Fruit fly (Drosophila melanogaster) whole organism, embryonic: ENCODE data around the gene Sgsf.
A peak's percentile ranks its signal among the peaks of the same experiment; 100 is the strongest.

Experiments
- Awh ChIP-seq: fragments of 200-800 bp; sonication (Bioruptor generic); IDR thresholded peaks from 2 replicates; pipeline ENCODE4, ENCODE4 v1.3.6; 2022; ENCODE audit warnings: missing biosample characterization, missing genetic modification characterization
- Bdp1 ChIP-seq: fragments of 200-800 bp; sonication (Bioruptor generic); optimal IDR thresholded peaks from 3 replicates; lab custom pipeline; 2016; ENCODE audit warnings: missing biosample characterization, missing genetic modification characterization
- C15 ChIP-seq: fragments of 200-800 bp; sonication (Bioruptor generic); IDR thresholded peaks from 3 replicates; pipeline ENCODE4 v1.3.6; 2022; ENCODE audit warnings: missing biosample characterization, missing genetic modification characterization
- CG11504 ChIP-seq: fragments of 200-800 bp; sonication (Bioruptor generic); optimal IDR thresholded peaks from 3 replicates; lab custom pipeline; 2019; ENCODE audit warnings: missing biosample characterization, mild to moderate bottlenecking, missing genetic modification characterization, moderate library complexity
- CG1602 ChIP-seq: fragments of 200-800 bp; sonication (Bioruptor generic); optimal IDR thresholded peaks from 3 replicates; lab custom pipeline; 2016; ENCODE audit warnings: missing biosample characterization, missing genetic modification characterization
- CG3163 ChIP-seq: fragments of 200-800 bp; sonication (Bioruptor generic); optimal IDR thresholded peaks from 3 replicates; lab custom pipeline; 2016; ENCODE audit warnings: missing biosample characterization, missing genetic modification characterization
- CG9727 ChIP-seq: fragments of 200-800 bp; sonication (Bioruptor generic); optimal IDR thresholded peaks from 3 replicates; lab custom pipeline; 2017; ENCODE audit warnings: missing biosample characterization, mild to moderate bottlenecking, missing genetic modification characterization
- CG9797 ChIP-seq: fragments of 200-800 bp; sonication (Bioruptor generic); optimal IDR thresholded peaks from 3 replicates; lab custom pipeline; 2018; ENCODE audit warnings: missing biosample characterization, mild to moderate bottlenecking, missing genetic modification characterization
- CG9876 ChIP-seq: fragments of 200-800 bp; sonication (Bioruptor generic); optimal IDR thresholded peaks from 2 replicates; lab custom pipeline; 2016; ENCODE audit warnings: missing biosample characterization, missing genetic modification characterization
- CHES-1-like ChIP-seq: fragments of 200-800 bp; sonication (Bioruptor generic); optimal IDR thresholded peaks from 2 replicates; lab custom pipeline; 2016; ENCODE audit warnings: missing biosample characterization, missing genetic modification characterization
- Dll ChIP-seq: fragments of 200-800 bp; sonication (Bioruptor generic); IDR thresholded peaks from 4 replicates; pipeline ENCODE4 v1.3.6; 2022; ENCODE audit warnings: missing biosample characterization, missing genetic modification characterization; ENCODE audit not compliant: partially characterized antibody
- E2f2 ChIP-seq: fragments of 200-800 bp; sonication (Bioruptor generic); IDR thresholded peaks from 2 replicates; pipeline ENCODE4 v1.3.6; 2022; ENCODE audit warnings: missing biosample characterization, missing genetic modification characterization
- Mad ChIP-seq: fragments of 200-800 bp; sonication (Bioruptor generic); optimal IDR thresholded peaks from 2 replicates; lab custom pipeline; 2016; ENCODE audit warnings: missing biosample characterization, missing genetic modification characterization
- Pdp1 ChIP-seq, 2 experiments: fragments of 200-800 bp; sonication (Bioruptor generic); optimal IDR thresholded peaks; 3 replicates each; lab custom pipeline; 2016; ENCODE audit warnings: missing biosample characterization in 2 of 2, missing genetic modification characterization in 2 of 2, mild to moderate bottlenecking in 1 of 2, moderate library complexity in 1 of 2
- Trl ChIP-seq, 3 experiments: fragments of >200 bp in 2 of 3; fragments of 200-800 bp in 1 of 3; sonication (Bioruptor generic) in 1 of 3; optimal IDR thresholded peaks; 2 replicates in 1 of 3; 3 replicates in 2 of 3; lab custom pipeline; 2016 to 2017; ENCODE audit warnings: missing biosample characterization in 1 of 3, missing genetic modification characterization in 1 of 3
- ara ChIP-seq: fragments of 200-800 bp; sonication (Bioruptor generic); IDR thresholded peaks from 2 replicates; pipeline ENCODE4 v1.3.6; 2022; ENCODE audit warnings: missing biosample characterization, missing genetic modification characterization
- bsh ChIP-seq, 2 experiments: fragments of 200-800 bp; sonication (Bioruptor generic); optimal IDR thresholded peaks; 2 replicates each; lab custom pipeline; 2017 to 2018; ENCODE audit warnings: mild to moderate bottlenecking in 2 of 2, missing biosample characterization in 2 of 2, missing genetic modification characterization in 2 of 2, moderate library complexity in 1 of 2
- chinmo ChIP-seq: fragments of 200-800 bp; sonication (Bioruptor generic); IDR thresholded peaks from 4 replicates; pipeline ENCODE4 v1.3.6; 2022; ENCODE audit warnings: missing biosample characterization, missing genetic modification characterization; ENCODE audit not compliant: partially characterized antibody
- exex ChIP-seq: fragments of 200-800 bp; sonication (Bioruptor generic); optimal IDR thresholded peaks from 4 replicates; lab custom pipeline; 2018; ENCODE audit warnings: missing biosample characterization, mild to moderate bottlenecking, missing genetic modification characterization, moderate library complexity
- grn ChIP-seq: fragments of 200-800 bp; sonication (Bioruptor generic); optimal IDR thresholded peaks from 3 replicates; lab custom pipeline; 2017; ENCODE audit warnings: missing biosample characterization, missing genetic modification characterization
- gsb ChIP-seq: fragments of 200-800 bp; sonication (Bioruptor generic); IDR thresholded peaks from 2 replicates; pipeline ENCODE4 v1.3.6; 2022; ENCODE audit warnings: missing biosample characterization, missing genetic modification characterization
- hbn ChIP-seq: fragments of 200-800 bp; sonication (Bioruptor generic); IDR thresholded peaks from 2 replicates; pipeline ENCODE4 v1.3.6; 2022; ENCODE audit warnings: missing biosample characterization, missing genetic modification characterization; ENCODE audit not compliant: partially characterized antibody
- luna ChIP-seq: fragments of 200-800 bp; sonication (Bioruptor generic); optimal IDR thresholded peaks from 2 replicates; lab custom pipeline; 2016; ENCODE audit warnings: missing biosample characterization, missing genetic modification characterization
- mirr ChIP-seq: fragments of 200-800 bp; sonication (Bioruptor generic); optimal IDR thresholded peaks from 3 replicates; lab custom pipeline; 2018; ENCODE audit warnings: missing biosample characterization, mild to moderate bottlenecking, missing genetic modification characterization
- mld ChIP-seq: fragments of 200-800 bp; sonication (Bioruptor generic); IDR thresholded peaks from 3 replicates; pipeline ENCODE4 v1.3.6; 2022; ENCODE audit warnings: missing biosample characterization, missing genetic modification characterization; ENCODE audit not compliant: partially characterized antibody
- nmo ChIP-seq: fragments of 200-800 bp; sonication (Bioruptor generic); optimal IDR thresholded peaks from 2 replicates; lab custom pipeline; 2018; ENCODE audit warnings: missing biosample characterization, mild to moderate bottlenecking, missing genetic modification characterization, moderate library complexity
- p53 ChIP-seq: fragments of 200-800 bp; sonication (Bioruptor generic); optimal IDR thresholded peaks from 2 replicates; lab custom pipeline; 2016; ENCODE audit warnings: missing biosample characterization, missing genetic modification characterization
- pros ChIP-seq: fragments of 200-800 bp; sonication (Bioruptor generic); optimal IDR thresholded peaks from 3 replicates; lab custom pipeline; 2019; ENCODE audit warnings: missing biosample characterization, mild to moderate bottlenecking, missing genetic modification characterization, moderate library complexity
- sd ChIP-seq: fragments of 200-800 bp; sonication (Bioruptor generic); optimal IDR thresholded peaks from 3 replicates; lab custom pipeline; 2018; ENCODE audit warnings: missing biosample characterization, mild to moderate bottlenecking, missing genetic modification characterization, moderate library complexity
- seq ChIP-seq: fragments of 200-800 bp; sonication (Bioruptor generic); IDR thresholded peaks from 2 replicates; pipeline ENCODE4 v1.3.6; 2022; ENCODE audit warnings: missing biosample characterization, missing genetic modification characterization
- slbo ChIP-seq: fragments of 200-800 bp; sonication (Bioruptor generic); IDR thresholded peaks from 2 replicates; pipeline ENCODE4 v1.3.6; 2022; ENCODE audit warnings: missing biosample characterization, missing genetic modification characterization
- slou ChIP-seq: fragments of 200-800 bp; sonication (Bioruptor generic); optimal IDR thresholded peaks from 3 replicates; lab custom pipeline; 2016; ENCODE audit warnings: missing biosample characterization, missing genetic modification characterization
- so ChIP-seq: fragments of 200-800 bp; sonication (Bioruptor generic); IDR thresholded peaks from 3 replicates; pipeline ENCODE4 v1.3.6; 2022; ENCODE audit warnings: missing biosample characterization, missing genetic modification characterization
- stc ChIP-seq: fragments of 200-800 bp; sonication (Bioruptor generic); IDR thresholded peaks from 2 replicates; pipeline ENCODE4 v1.3.6; 2022; ENCODE audit warnings: missing biosample characterization, missing genetic modification characterization
- sug ChIP-seq: fragments of 200-800 bp; optimal IDR thresholded peaks from 2 replicates; lab custom pipeline; 2019; ENCODE audit warnings: missing biosample characterization, mild to moderate bottlenecking, missing genetic modification characterization, moderate library complexity
- wek ChIP-seq: fragments of 200-800 bp; sonication (Bioruptor generic); optimal IDR thresholded peaks from 3 replicates; lab custom pipeline; 2018; ENCODE audit warnings: missing biosample characterization, mild to moderate bottlenecking, missing genetic modification characterization, moderate library complexity
- yki ChIP-seq: fragments of >200 bp; optimal IDR thresholded peaks from 3 replicates; lab custom pipeline; 2018

Sgsf gene

dm6 chr3R:12363544-12363943 lies 22.1 kb downstream of the Sgsf start:
- TF ChIP-seq seq (GFP tag; lab: Robert Waterston, UW) (no peak), grn (peak; percentile 98)
- TF ChIP-seq, all 482 proteins: peak for 1

DNA sequence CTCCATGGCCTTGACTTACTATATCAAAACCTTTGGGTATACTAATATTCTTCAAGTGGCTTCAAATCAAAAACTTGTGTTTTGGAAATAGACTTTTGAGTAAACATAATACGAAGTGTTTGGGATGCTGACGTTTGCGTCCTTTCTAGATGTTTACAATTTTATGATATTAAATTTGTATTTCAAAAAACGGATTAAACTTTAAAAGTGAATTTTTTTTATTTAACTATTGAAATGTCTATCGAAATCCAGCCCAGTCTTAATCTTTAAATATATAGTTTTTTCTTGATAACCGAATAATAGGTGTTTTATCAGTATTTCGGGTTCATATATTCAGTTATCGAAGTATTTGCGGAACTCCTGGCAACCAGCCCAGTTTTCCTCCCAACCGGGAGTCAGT lies 23.1 kb downstream of the Sgsf start, which contains the start of gene Tim17a1:
Gene Tim17a1, minus strand, starts transcription at position 101 of the 400 bp plus-strand sequence.
- no peak for TF ChIP-seq CG9727 (GFP tag; lab: Kevin White, UChicago)
- TF ChIP-seq gsb (GFP tag; lab: Robert Waterston, UW) = no peak
- no peak for TF ChIP-seq yki (lab: Kevin White, UChicago)
- no peak for TF ChIP-seq Mad

DNA sequence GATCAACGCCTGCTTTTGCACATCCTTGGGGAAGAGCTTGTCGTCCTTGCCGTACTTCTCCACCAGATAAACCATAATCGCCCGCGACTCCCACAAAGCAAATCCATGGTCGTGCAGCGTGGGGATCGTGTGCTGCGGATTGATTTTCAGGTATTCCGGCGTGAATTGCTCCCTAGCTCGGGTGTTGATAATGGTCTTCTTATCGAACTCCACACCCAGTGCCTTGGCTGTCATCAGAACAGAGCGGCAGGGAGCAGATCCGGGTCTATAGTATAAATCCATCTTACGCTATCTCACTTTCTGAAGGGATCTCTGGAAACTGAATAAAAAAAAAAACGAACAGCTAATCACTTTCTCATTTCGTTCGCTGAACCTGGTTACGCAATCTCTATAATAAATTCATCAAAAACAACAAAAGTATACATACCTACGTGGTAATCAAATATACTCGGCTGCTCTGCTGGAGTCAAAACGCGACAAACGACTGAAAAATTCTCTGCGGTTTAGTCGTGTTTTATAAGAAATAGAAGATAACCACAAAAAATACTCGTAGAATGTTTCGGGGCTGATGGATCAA lies 23.9 kb downstream of the Sgsf start, which contains the start of gene GstD10:
Gene GstD10, minus strand, starts transcription at position 472 of the 577 bp plus-strand sequence.
- TF ChIP-seq nmo (GFP tag; lab: Kevin White, UChicago) (no peak), CG1602 (GFP tag; lab: Kevin White, UChicago) (no peak), Pdp1 (GFP tag; optimal IDR thresholded peaks at IDR 0.05; lab: Kevin White, UChicago) (peak in 1 of 2 experiments; percentile 79), so (no peak), slou (GFP tag; lab: Kevin White, UChicago) (no peak), Bdp1 (no peak), CHES-1-like (GFP tag; lab: Kevin White, UChicago) (no peak), chinmo (GFP tag; lab: Robert Waterston, UW) (0 out of 4 replicates have a peak, but pooled peaks have one; percentile 20), p53 (GFP tag; lab: Kevin White, UChicago) (no peak), stc (GFP tag; lab: Robert Waterston, UW) (no peak), Dll (no peak)
- TF ChIP-seq, all 482 proteins: peak for 2

- no peak for TF ChIP-seq slbo (GFP tag; lab: Robert Waterston, UW)
- TF ChIP-seq sd = peak; percentile 44
- peak; percentile 67 for TF ChIP-seq grn
- TF ChIP-seq Awh (GFP tag; lab: Robert Waterston, UW) = no peak
- TF ChIP-seq CG9797 (GFP tag; lab: Kevin White, UChicago) = no peak
- peak; percentile 56 for TF ChIP-seq mirr (GFP tag; lab: Kevin White, UChicago)
- peak; percentile 76 for TF ChIP-seq exex
- TF ChIP-seq luna (GFP tag; lab: Kevin White, UChicago) = no peak
- peak; percentile 93 for TF ChIP-seq sug (tag; lab: Kevin White, UChicago)
Observed at dm6 chr3R:12365887-12366286, 24.4 kb downstream of the Sgsf start.

DNA sequence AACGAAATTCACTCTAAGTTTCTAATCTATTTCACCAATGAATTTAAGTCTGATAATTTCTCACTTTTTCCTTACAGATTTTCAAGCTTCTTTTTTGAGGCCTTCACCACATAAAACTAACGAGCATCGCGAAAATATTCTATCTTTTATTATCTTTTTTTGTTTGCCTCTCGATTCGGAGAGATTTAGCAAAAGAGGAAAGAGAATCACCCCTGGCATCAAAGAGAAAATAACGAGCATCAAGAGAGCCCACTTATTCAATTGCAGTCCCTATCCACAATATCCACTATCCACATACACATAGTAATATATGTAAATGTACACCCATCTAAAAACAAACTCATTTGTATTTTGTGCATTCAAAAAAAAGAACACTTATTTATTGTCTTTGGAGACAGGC lies 26.0 kb downstream of the Sgsf start, which contains the start of gene GstD9:
Gene GstD9, minus strand, starts transcription at position 101 of the 400 bp plus-strand sequence.
- no peak for TF ChIP-seq C15 (GFP tag; lab: Robert Waterston, UW)
- TF ChIP-seq CG3163 = peak; percentile 76
- TF ChIP-seq E2f2 (GFP tag; lab: Robert Waterston, UW) = no peak
- peak; percentile 31 to 43 for TF ChIP-seq Trl (optimal IDR thresholded peaks at IDR 0.05; lab: Kevin White, UChicago)
- TF ChIP-seq Trl (GFP tag; optimal IDR thresholded peaks at IDR 0.05; lab: Kevin White, UChicago) = no peak
- no peak for TF ChIP-seq bsh (GFP tag; optimal IDR thresholded peaks at IDR 0.05; lab: Kevin White, UChicago)
- no peak for TF ChIP-seq CG11504 (tag; lab: Kevin White, UChicago)
- no peak for TF ChIP-seq seq (GFP tag; lab: Robert Waterston, UW)
- TF ChIP-seq ara (GFP tag; lab: Robert Waterston, UW) = no peak
- no peak for TF ChIP-seq hbn (GFP tag; lab: Robert Waterston, UW)
- no peak for TF ChIP-seq mld (GFP tag; lab: Robert Waterston, UW)
- TF ChIP-seq pros = no peak
- TF ChIP-seq wek = no peak
- TF ChIP-seq CG9876 (GFP tag; lab: Kevin White, UChicago) = no peak
- no peak for TF ChIP-seq Mad
